Worm (Caenorhabditis elegans): ENCODE results near the gene T03G6.3.

DNA sequence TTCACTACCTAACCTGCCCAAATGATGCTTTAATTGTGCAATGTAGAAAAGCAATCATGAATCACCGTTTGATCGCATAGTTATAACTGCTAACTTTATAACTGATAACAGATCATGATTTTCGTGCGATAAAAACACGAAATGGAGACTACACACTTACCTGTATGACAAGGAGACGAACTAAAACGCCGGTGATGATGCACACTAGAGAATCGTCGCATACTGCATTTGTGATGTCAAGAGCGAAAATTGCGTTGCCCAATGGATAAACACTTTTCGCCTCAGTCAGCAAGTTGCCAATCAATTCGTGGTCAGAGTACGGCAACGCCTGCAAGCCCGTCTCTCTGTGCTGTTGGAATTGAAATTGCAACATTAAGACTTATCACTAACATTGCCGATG lies 46.5 kb downstream of the T03G6.3 start:
- TF ChIP-seq him-1 (tag; optimal IDR thresholded peaks at IDR 0.05): no peak
- no peak for TF ChIP-seq W03F9.2 (tag; optimal IDR thresholded peaks at IDR 0.05)
